Worm (Caenorhabditis elegans): Measurements from ENCODE around the gene xpb-1.

Gene xpb-1

ce11 chrIII:11559677-11560076 is 33.2 kb downstream of the xpb-1 start:
- TF ChIP-seq aly-2 (tag; optimal IDR thresholded peaks at IDR 0.05) (no peak), mdl-1 (tag; optimal IDR thresholded peaks at IDR 0.05) (no peak), pag-3 (tag; optimal IDR thresholded peaks at IDR 0.05; ENCODE audit: borderline replicate concordance, insufficient read depth) (no peak), ztf-11 (tag; optimal IDR thresholded peaks at IDR 0.05) (peak in 1 of 2 experiments; percentile 4), pqm-1 (tag; optimal IDR thresholded peaks at IDR 0.05) (no peak), aha-1 (tag; optimal IDR thresholded peaks at IDR 0.05) (no peak), snpc-4 (tag; optimal IDR thresholded peaks at IDR 0.05) (no peak), ceh-63 (GFP tag; optimal IDR thresholded peaks at IDR 0.05) (no peak), egl-13 (tag; optimal IDR thresholded peaks at IDR 0.05) (no peak), tlp-1 (tag; optimal IDR thresholded peaks at IDR 0.05) (no peak), alr-1 (tag; optimal IDR thresholded peaks at IDR 0.05; ENCODE audit: borderline replicate concordance) (no peak), skn-1 (tag; optimal IDR thresholded peaks at IDR 0.05) (no peak), zip-4 (GFP tag; optimal IDR thresholded peaks at IDR 0.05) (no peak), lsy-2 (tag; optimal IDR thresholded peaks at IDR 0.05) (no peak), nhr-84 (tag; optimal IDR thresholded peaks at IDR 0.05) (no peak), lin-39 (tag; optimal IDR thresholded peaks at IDR 0.05) (no peak), sptf-1 (tag; optimal IDR thresholded peaks at IDR 0.05) (no peak), unc-62 (GFP tag; optimal IDR thresholded peaks at IDR 0.05) (no peak), snu-23 (GFP tag; optimal IDR thresholded peaks at IDR 0.05) (peak; percentile 30), mef-2 (tag; optimal IDR thresholded peaks at IDR 0.05) (no peak), lin-14 (GFP tag; optimal IDR thresholded peaks at IDR 0.05) (peak; percentile 36), mab-9 (GFP tag; IDR thresholded peaks at IDR 0.05) (no peak), ceh-8 (GFP tag; optimal IDR thresholded peaks at IDR 0.05) (no peak), nhr-20 (tag; optimal IDR thresholded peaks at IDR 0.05) (no peak), blmp-1 (tag; optimal IDR thresholded peaks at IDR 0.05) (peak; percentile 25), swsn-7 (tag; optimal IDR thresholded peaks at IDR 0.05) (no peak), unc-30 (tag; optimal IDR thresholded peaks at IDR 0.05) (no peak), efl-3 (GFP tag; optimal IDR thresholded peaks at IDR 0.05) (no peak), lin-35 (GFP tag; optimal IDR thresholded peaks at IDR 0.05) (no peak), ets-5 (GFP tag; IDR thresholded peaks at IDR 0.05) (no peak), nhr-85 (tag) (peak; percentile 68), nhr-71 (tag; optimal IDR thresholded peaks at IDR 0.05) (no peak), F16B12.6 (tag; optimal IDR thresholded peaks at IDR 0.05) (no peak), grh-1 (GFP tag; IDR thresholded peaks at IDR 0.05) (0 out of 2 replicates have a peak, but pooled peaks have one; percentile 10), lin-15B (tag; optimal IDR thresholded peaks at IDR 0.05) (no peak), egl-27 (tag; optimal IDR thresholded peaks at IDR 0.05) (no peak), nhr-77 (tag; optimal IDR thresholded peaks at IDR 0.05) (no peak), isw-1 (GFP tag; IDR thresholded peaks at IDR 0.05) (no peak), C04F5.9 (tag; optimal IDR thresholded peaks at IDR 0.05) (no peak), ces-1 (GFP tag; optimal IDR thresholded peaks at IDR 0.05) (no peak), pax-3 (tag; optimal IDR thresholded peaks at IDR 0.05) (no peak)

ce11 chrIII:11560504-11561202 is 34.2 kb downstream of the xpb-1 start, which contains the start of gene ztf-29:
Gene ztf-29, plus strand, starts transcription at chrIII:11561152.
- TF ChIP-seq hlh-17 (GFP tag; optimal IDR thresholded peaks at IDR 0.05; ENCODE audit: borderline replicate concordance) (no peak), nhr-77 (tag; optimal IDR thresholded peaks at IDR 0.05) (no peak), lin-15B (tag; optimal IDR thresholded peaks at IDR 0.05) (no peak), rnt-1 (tag; optimal IDR thresholded peaks at IDR 0.05) (no peak), C34B4.2 (tag; optimal IDR thresholded peaks at IDR 0.05) (no peak), F16B12.6 (tag; optimal IDR thresholded peaks at IDR 0.05) (no peak), snu-23 (GFP tag; optimal IDR thresholded peaks at IDR 0.05) (no peak), mep-1 (tag; optimal IDR thresholded peaks at IDR 0.05) (no peak), efl-1 (optimal IDR thresholded peaks at IDR 0.05) (no peak), efl-1 (GFP tag; optimal IDR thresholded peaks at IDR 0.05 in 1 of 2) (no peak)
